Worm (Caenorhabditis elegans) whole organism, young adult: ENCODE data around the gene M110.3.

ENCODE experiments used
- B0336.3 ChIP-seq: fragments of 200-800 bp; sonication (Bioruptor generic); IDR thresholded peaks from 2 replicates; pipeline ENCODE4 v1.3.6; 2022; ENCODE audit warnings: missing genetic modification characterization, missing compliant biosample characterization
- C06A6.2 ChIP-seq: fragments of 200-800 bp; sonication (Bioruptor generic); conservative IDR thresholded peaks from 2 replicates; pipeline ENCODE4 v1.3.6; 2022; ENCODE audit warnings: missing genetic modification characterization, missing compliant biosample characterization
- D2030.7 ChIP-seq: fragments of 200-800 bp; sonication (Bioruptor generic); IDR thresholded peaks from 2 replicates; pipeline ENCODE4 v1.3.6; 2022; ENCODE audit warnings: missing genetic modification reagents, missing genetic modification characterization, missing compliant biosample characterization
- F33H1.4 ChIP-seq: fragments of 200-800 bp; sonication (Bioruptor generic); IDR thresholded peaks from 2 replicates; pipeline ENCODE4 v1.3.6; 2022; ENCODE audit warnings: missing genetic modification reagents, missing genetic modification characterization, missing compliant biosample characterization
- F55B11.4 ChIP-seq: sonication (generic microtip); optimal IDR thresholded peaks from 2 replicates; lab custom pipeline; 2016; ENCODE audit warnings: missing compliant biosample characterization, missing genetic modification characterization, borderline replicate concordance; ENCODE audit not compliant: insufficient read depth
- F57C9.4 ChIP-seq: sonication (generic microtip); optimal IDR thresholded peaks from 2 replicates; lab custom pipeline; 2017; ENCODE audit warnings: mild to moderate bottlenecking, missing genetic modification characterization, missing compliant biosample characterization
- K12H6.12 ChIP-seq: fragments of 200-800 bp; sonication (Bioruptor generic); optimal IDR thresholded peaks from 2 replicates; lab custom pipeline; 2018; ENCODE audit warnings: mild to moderate bottlenecking, missing genetic modification characterization, missing compliant biosample characterization
- T26A5.8 ChIP-seq: sonication (generic microtip); optimal IDR thresholded peaks from 2 replicates; lab custom pipeline; 2016; ENCODE audit warnings: missing genetic modification characterization, missing compliant biosample characterization
- Y53G8AR.9 ChIP-seq: fragments of 200-800 bp; sonication (Bioruptor generic); conservative IDR thresholded peaks from 2 replicates; pipeline ENCODE4 v1.3.6; 2022; ENCODE audit warnings: missing genetic modification reagents, missing genetic modification characterization, missing compliant biosample characterization
- Y56A3A.18 ChIP-seq: fragments of 200-800 bp; sonication (Bioruptor generic); IDR thresholded peaks from 2 replicates; pipeline ENCODE4 v1.3.6; 2022; ENCODE audit warnings: missing genetic modification reagents, missing genetic modification characterization, missing compliant biosample characterization
- Y95B8A.8 ChIP-seq: fragments of 200-800 bp; sonication (Bioruptor generic); IDR thresholded peaks from 2 replicates; pipeline ENCODE4 v1.3.6; 2022; ENCODE audit warnings: missing genetic modification reagents, missing genetic modification characterization, missing compliant biosample characterization
- aptf-3 ChIP-seq: fragments of 200-800 bp; sonication (Bioruptor generic); IDR thresholded peaks from 2 replicates; pipeline ENCODE4 v1.3.6; 2022; ENCODE audit warnings: missing genetic modification characterization, missing compliant biosample characterization
- cebp-1 ChIP-seq, 2 experiments: fragments of 200-800 bp in 1 of 2; sonication (Bioruptor generic) in 1 of 2; sonication (generic microtip) in 1 of 2; IDR thresholded peaks in 1 of 2; optimal IDR thresholded peaks in 1 of 2; 2 replicates each; pipeline versions ENCODE4 v1.3.6 to Lab custom; 2017 to 2022; ENCODE audit warnings: missing compliant biosample characterization in 2 of 2, missing genetic modification characterization in 2 of 2, mild to moderate bottlenecking in 1 of 2, missing genetic modification reagents in 1 of 2, moderate library complexity in 1 of 2
- cebp-2 ChIP-seq: fragments of 200-800 bp; sonication (Bioruptor generic); IDR thresholded peaks from 2 replicates; pipeline ENCODE4 v1.3.6; 2022; ENCODE audit warnings: missing genetic modification characterization, missing compliant biosample characterization
- ceh-27 ChIP-seq: fragments of 200-800 bp; sonication (Bioruptor generic); optimal IDR thresholded peaks from 2 replicates; lab custom pipeline; 2018; ENCODE audit warnings: mild to moderate bottlenecking, missing genetic modification characterization, moderate library complexity, missing compliant biosample characterization
- ceh-58 ChIP-seq: fragments of 200-800 bp; sonication (Bioruptor generic); IDR thresholded peaks from 2 replicates; pipeline ENCODE4 v1.3.6; 2022; ENCODE audit warnings: missing genetic modification characterization, missing compliant biosample characterization
- ceh-91 ChIP-seq: fragments of 200-800 bp; sonication (Bioruptor generic); IDR thresholded peaks from 2 replicates; pipeline ENCODE4 v1.3.6; 2022; ENCODE audit warnings: missing genetic modification reagents, missing genetic modification characterization, missing compliant biosample characterization
- dpl-1 ChIP-seq: fragments of 150-350 bp; optimal IDR thresholded peaks from 2 replicates; lab custom pipeline; 2014; ENCODE audit warnings: missing biosample characterization, missing genetic modification reagents, missing genetic modification characterization
- efl-1 ChIP-seq: fragments of 150-350 bp; optimal IDR thresholded peaks from 2 replicates; lab custom pipeline; 2014; ENCODE audit warnings: missing biosample characterization, missing genetic modification reagents, missing genetic modification characterization
- him-1 ChIP-seq: sonication (generic microtip); optimal IDR thresholded peaks from 2 replicates; lab custom pipeline; 2016; ENCODE audit warnings: missing genotype, missing genetic modification reagents, missing genetic modification characterization, missing compliant biosample characterization
- hlh-26 ChIP-seq: fragments of 200-800 bp; sonication (Bioruptor generic); conservative IDR thresholded peaks from 2 replicates; pipeline ENCODE4 v1.3.6; 2022; ENCODE audit warnings: missing genetic modification reagents, missing genetic modification characterization, missing compliant biosample characterization
- hmg-1.2 ChIP-seq: fragments of 200-800 bp; sonication (Bioruptor generic); IDR thresholded peaks from 2 replicates; pipeline ENCODE4 v1.3.6; 2022; ENCODE audit warnings: missing genetic modification reagents, missing genetic modification characterization, missing compliant biosample characterization
- hrde-1 ChIP-seq: sonication (generic microtip); optimal IDR thresholded peaks from 2 replicates; lab custom pipeline; 2016; ENCODE audit warnings: missing genetic modification characterization, mild to moderate bottlenecking, missing compliant biosample characterization, moderate library complexity, missing genotype, missing genetic modification reagents, borderline replicate concordance
- let-607 ChIP-seq, 2 experiments: fragments of 200-800 bp in 1 of 2; sonication (Bioruptor generic) in 1 of 2; sonication (generic microtip) in 1 of 2; optimal IDR thresholded peaks; 2 replicates each; lab custom pipeline; 2016 to 2018; ENCODE audit warnings: mild to moderate bottlenecking in 2 of 2, missing compliant biosample characterization in 2 of 2, missing genetic modification characterization in 2 of 2, moderate library complexity in 2 of 2, missing genotype in 1 of 2
- lin-26 ChIP-seq: fragments of 200-800 bp; sonication (Bioruptor generic); IDR thresholded peaks from 2 replicates; pipeline ENCODE4 v1.3.6; 2022; ENCODE audit warnings: missing genetic modification reagents, missing genetic modification characterization, missing compliant biosample characterization
- lin-35 ChIP-seq, 3 experiments: fragments of 150-350 bp in 2 of 3; sonication (generic microtip) in 1 of 3; optimal IDR thresholded peaks; 2 replicates each; lab custom pipeline; 2014 to 2018; ENCODE audit warnings: missing biosample characterization in 3 of 3, missing genetic modification characterization in 3 of 3, missing genetic modification reagents in 3 of 3
- lin-40 ChIP-seq: sonication (generic microtip); optimal IDR thresholded peaks from 2 replicates; lab custom pipeline; 2016; ENCODE audit warnings: missing genetic modification characterization, mild to moderate bottlenecking, missing compliant biosample characterization, missing genotype, missing genetic modification reagents
- lin-54 ChIP-seq: fragments of 200-800 bp; sonication (Bioruptor generic); optimal IDR thresholded peaks from 2 replicates; lab custom pipeline; 2018; ENCODE audit warnings: mild to moderate bottlenecking, missing genetic modification characterization, missing compliant biosample characterization
- lsl-1 ChIP-seq: fragments of 200-800 bp; sonication (Bioruptor generic); optimal IDR thresholded peaks from 2 replicates; lab custom pipeline; 2018; ENCODE audit warnings: mild to moderate bottlenecking, missing genetic modification characterization, moderate library complexity, missing compliant biosample characterization
- madf-8 ChIP-seq: fragments of 200-800 bp; sonication (Bioruptor generic); conservative IDR thresholded peaks from 2 replicates; pipeline ENCODE4 v1.3.6; 2022; ENCODE audit warnings: missing genetic modification reagents, missing genetic modification characterization, missing compliant biosample characterization
- mcd-1 ChIP-seq: fragments of 200-800 bp; sonication (Bioruptor generic); IDR thresholded peaks from 2 replicates; pipeline ENCODE4 v1.3.6; 2022; ENCODE audit warnings: missing genetic modification reagents, missing genetic modification characterization, missing compliant biosample characterization
- mel-28 ChIP-seq: sonication (generic microtip); optimal IDR thresholded peaks from 2 replicates; lab custom pipeline; 2016; ENCODE audit warnings: borderline replicate concordance, mild to moderate bottlenecking, missing genetic modification characterization, missing compliant biosample characterization
- nfya-2 ChIP-seq: fragments of 200-800 bp; sonication (Bioruptor generic); IDR thresholded peaks from 2 replicates; pipeline ENCODE4 v1.3.6; 2022; ENCODE audit warnings: missing genetic modification reagents, missing genetic modification characterization, missing compliant biosample characterization
- nhr-179 ChIP-seq: sonication (generic microtip); optimal IDR thresholded peaks from 2 replicates; lab custom pipeline; 2016; ENCODE audit warnings: mild to moderate bottlenecking, missing genetic modification characterization, missing compliant biosample characterization
- nhr-27 ChIP-seq: fragments of 200-800 bp; sonication (Bioruptor generic); optimal IDR thresholded peaks from 2 replicates; lab custom pipeline; 2018; ENCODE audit warnings: mild to moderate bottlenecking, missing genetic modification characterization, moderate library complexity, missing compliant biosample characterization
- pha-4 ChIP-seq: fragments of 150-350 bp; sonication (generic microtip); optimal IDR thresholded peaks from 2 replicates; lab custom pipeline; 2014; ENCODE audit warnings: missing biosample characterization, missing genetic modification reagents, missing genetic modification characterization
- sdz-38 ChIP-seq: sonication (generic microtip); optimal IDR thresholded peaks from 2 replicates; lab custom pipeline; 2016; ENCODE audit warnings: missing genotype, missing genetic modification characterization, missing compliant biosample characterization
- snpc-3.4 ChIP-seq: sonication (generic microtip); optimal IDR thresholded peaks from 2 replicates; lab custom pipeline; 2017; ENCODE audit warnings: missing genetic modification characterization, mild to moderate bottlenecking, missing compliant biosample characterization, antibody characterized with exemption, moderate library complexity, missing genotype, missing genetic modification reagents
- tbp1 ChIP-seq: fragments of 200-800 bp; sonication (Bioruptor generic); optimal IDR thresholded peaks from 2 replicates; lab custom pipeline; 2018; ENCODE audit warnings: mild to moderate bottlenecking, missing genetic modification characterization, missing compliant biosample characterization
- tlf-1 ChIP-seq: fragments of 200-800 bp; sonication (Bioruptor generic); optimal IDR thresholded peaks from 2 replicates; lab custom pipeline; 2018; ENCODE audit warnings: mild to moderate bottlenecking, missing genetic modification characterization, missing compliant biosample characterization
- unc-130 ChIP-seq: sonication (generic microtip); optimal IDR thresholded peaks from 2 replicates; lab custom pipeline; 2016; ENCODE audit warnings: missing genetic modification reagents, missing genetic modification characterization, missing compliant biosample characterization
- unc-62 ChIP-seq: fragments of 150-350 bp; optimal IDR thresholded peaks from 2 replicates; lab custom pipeline; 2014; ENCODE audit warnings: missing biosample characterization, missing genetic modification reagents, missing genetic modification characterization
- ztf-18 ChIP-seq: sonication (generic microtip); optimal IDR thresholded peaks from 2 replicates; lab custom pipeline; 2016; ENCODE audit warnings: missing genotype, mild to moderate bottlenecking, missing genetic modification characterization, missing compliant biosample characterization
- ztf-28 ChIP-seq: fragments of 200-800 bp; sonication (Bioruptor generic); IDR thresholded peaks from 2 replicates; pipeline ENCODE4 v1.3.6; 2022; ENCODE audit warnings: missing genetic modification reagents, missing genetic modification characterization, missing compliant biosample characterization

M110.3 gene

ce11 chrII:8223945-8224344, 7.5 kb upstream of the M110.3 start:
- TF ChIP-seq B0336.3 (no peak), tbp1 (GFP tag; lab: Kevin White, UChicago) (no peak), lin-40 (no peak), dpl-1 (GFP tag; lab: Kevin White, UChicago) (no peak), nhr-179 (tag; lab: Kevin White, UChicago) (no peak), mcd-1 (no peak), Y56A3A.18 (GFP tag; lab: Robert Waterston, UW) (no peak), let-607 (tag; optimal IDR thresholded peaks at IDR 0.05; lab: Kevin White, UChicago) (no peak)
- TF ChIP-seq, all 124 proteins: peak for 0

- no peak for TF ChIP-seq unc-62
- TF ChIP-seq aptf-3 (GFP tag; lab: Robert Waterston, UW) = peak; percentile 33; the same call in 1 of the 2 replicates
- no peak for TF ChIP-seq K12H6.12 (tag; lab: Kevin White, UChicago)
- no peak for TF ChIP-seq snpc-3.4 (tag; lab: Kevin White, UChicago)
- no peak for TF ChIP-seq him-1 (tag; lab: Kevin White, UChicago)
- no peak for TF ChIP-seq ztf-28
These were observed 7.0 kb upstream of the M110.3 start for ce11 chrII:8223422-8223821.

ce11 chrII:8222309-8223065, 6.1 kb upstream of the M110.3 start, which contains the start of gene dab-1:
dab-1 (plus strand) TSS chrII:8222386.
- TF ChIP-seq F55B11.4 (no peak), ceh-91 (GFP tag; lab: Robert Waterston, UW) (0 out of 2 replicates have a peak, but pooled peaks have one; percentile 14), hlh-26 (GFP tag; lab: Robert Waterston, UW) (no peak), hmg-1.2 (GFP tag; lab: Robert Waterston, UW) (peak; percentile 7; the same call in 1 of the 2 replicates), cebp-1 (GFP tag; IDR thresholded peaks at IDR 0.05; lab: Robert Waterston, UW) (no peak), cebp-1 (tag; optimal IDR thresholded peaks at IDR 0.05; lab: Kevin White, UChicago) (peak; percentile 4), lin-35 (GFP tag; optimal IDR thresholded peaks at IDR 0.05; lab: Kevin White, UChicago) (no peak), ceh-27 (GFP tag; lab: Kevin White, UChicago) (peak; percentile 2), lin-54 (GFP tag; lab: Kevin White, UChicago) (peak; percentile 43), C06A6.2 (GFP tag; lab: Robert Waterston, UW) (no peak), F33H1.4 (GFP tag; lab: Robert Waterston, UW) (peak; percentile 55), T26A5.8 (tag; lab: Kevin White, UChicago) (no peak), nfya-2 (GFP tag; lab: Robert Waterston, UW) (no peak), hrde-1 (peak; percentile 42), tlf-1 (GFP tag; lab: Kevin White, UChicago) (no peak), mel-28 (tag; lab: Kevin White, UChicago) (no peak), lin-26 (GFP tag; lab: Robert Waterston, UW) (no peak), Y95B8A.8 (GFP tag; lab: Robert Waterston, UW) (0 out of 2 replicates have a peak, but pooled peaks have one; percentile 4), Y53G8AR.9 (GFP tag; lab: Robert Waterston, UW) (no peak; the same call in 1 of the 2 replicates), madf-8 (GFP tag; lab: Robert Waterston, UW) (peak; percentile 83), nhr-27 (tag; lab: Kevin White, UChicago) (no peak), unc-62 (no peak), F57C9.4 (no peak), ceh-58 (GFP tag; lab: Robert Waterston, UW) (no peak), ztf-18 (tag; lab: Kevin White, UChicago) (no peak), unc-130 (GFP tag; lab: Kevin White, UChicago) (no peak), aptf-3 (GFP tag; lab: Robert Waterston, UW) (no peak), pha-4 (no peak), D2030.7 (no peak), cebp-2 (GFP tag; lab: Robert Waterston, UW) (no peak), sdz-38 (tag; lab: Kevin White, UChicago) (no peak), lsl-1 (GFP tag; lab: Kevin White, UChicago) (peak; percentile 72), efl-1 (GFP tag; lab: Kevin White, UChicago) (peak; percentile 88)
